Worm (Caenorhabditis elegans) whole organism, L4 larva: ENCODE results near the gene R01B10.2.

Experiments used
- F49E8.2 ChIP-seq: sonication (generic microtip); optimal IDR thresholded peaks from 2 replicates; lab custom pipeline; 2016; ENCODE audit warnings: missing compliant biosample characterization, mild to moderate bottlenecking, missing genetic modification characterization, borderline replicate concordance
- T20F7.1 ChIP-seq: fragments of 200-800 bp; sonication (Bioruptor generic); optimal IDR thresholded peaks from 2 replicates; lab custom pipeline; 2018; ENCODE audit warnings: mild to moderate bottlenecking, missing genetic modification characterization, missing compliant biosample characterization
- T26A8.4 ChIP-seq: fragments of 200-800 bp; sonication (Bioruptor generic); IDR thresholded peaks from 2 replicates; pipeline ENCODE4 v1.3.6; 2022; ENCODE audit warnings: missing genetic modification characterization, missing compliant biosample characterization
- Y48G9A.11 ChIP-seq: fragments of 200-800 bp; sonication (Bioruptor generic); IDR thresholded peaks from 2 replicates; pipeline ENCODE4 v1.3.6; 2022; ENCODE audit warnings: missing genetic modification reagents, missing genetic modification characterization, missing compliant biosample characterization
- aha-1 ChIP-seq: fragments of 150-350 bp; peaks from one replicate; lab custom pipeline; 2014; ENCODE audit warnings: missing biosample characterization, missing genetic modification characterization
- ama-1 ChIP-seq: fragments of 150-350 bp; optimal IDR thresholded peaks from 2 replicates; lab custom pipeline; 2014; ENCODE audit warnings: inconsistent platforms, mixed read lengths
- ceh-20 ChIP-seq: fragments of 200-800 bp; sonication (Bioruptor generic); IDR thresholded peaks from 2 replicates; pipeline ENCODE4 v1.3.6; 2022; ENCODE audit warnings: missing genetic modification reagents, missing genetic modification characterization, missing compliant biosample characterization
- ceh-32 ChIP-seq: sonication (generic microtip); optimal IDR thresholded peaks from 2 replicates; lab custom pipeline; 2016; ENCODE audit warnings: mild to moderate bottlenecking, missing genetic modification characterization, missing compliant biosample characterization; ENCODE audit not compliant: poor library complexity
- daf-8 ChIP-seq: fragments of 200-800 bp; sonication (Bioruptor generic); IDR thresholded peaks from 2 replicates; pipeline ENCODE4 v1.3.6; 2022; ENCODE audit warnings: missing genetic modification characterization, missing compliant biosample characterization
- dmd-6 ChIP-seq: fragments of 200-800 bp; sonication (Bioruptor generic); IDR thresholded peaks from 2 replicates; pipeline ENCODE4 v1.3.6; 2022; ENCODE audit warnings: missing genetic modification reagents, missing genetic modification characterization, missing compliant biosample characterization
- dmd-9 ChIP-seq: fragments of 200-800 bp; sonication (Bioruptor generic); IDR thresholded peaks from 2 replicates; pipeline ENCODE4 v1.3.6; 2022; ENCODE audit warnings: missing genetic modification reagents, missing genetic modification characterization, missing compliant biosample characterization
- duxl-1 ChIP-seq: sonication (generic microtip); optimal IDR thresholded peaks from 2 replicates; lab custom pipeline; 2016; ENCODE audit warnings: mild to moderate bottlenecking, missing genetic modification characterization, moderate library complexity, missing compliant biosample characterization; ENCODE audit not compliant: poor library complexity
- dve-1 ChIP-seq: sonication (generic microtip); optimal IDR thresholded peaks from 2 replicates; lab custom pipeline; 2017; ENCODE audit warnings: antibody characterized with exemption, mild to moderate bottlenecking, missing genetic modification characterization, missing compliant biosample characterization; ENCODE audit not compliant: insufficient read depth
- egl-43 ChIP-seq: fragments of 200-800 bp; sonication (Bioruptor generic); IDR thresholded peaks from 2 replicates; pipeline ENCODE4 v1.3.6; 2022; ENCODE audit warnings: missing genetic modification reagents, missing genetic modification characterization, missing compliant biosample characterization
- fkh-10 ChIP-seq: fragments of 150-350 bp; optimal IDR thresholded peaks from 2 replicates; lab custom pipeline; 2014; ENCODE audit warnings: missing biosample characterization, missing genetic modification reagents, missing genetic modification characterization
- hif-1 ChIP-seq, 2 experiments: sonication (generic microtip); optimal IDR thresholded peaks; 2 replicates each; lab custom pipeline; 2016 to 2017; ENCODE audit warnings: missing compliant biosample characterization in 2 of 2, missing genetic modification characterization in 2 of 2, missing genetic modification reagents in 2 of 2, missing genotype in 2 of 2, mild to moderate bottlenecking in 1 of 2
- hlh-11 ChIP-seq: fragments of 200-800 bp; sonication (Bioruptor generic); optimal IDR thresholded peaks from 2 replicates; lab custom pipeline; 2018; ENCODE audit warnings: mild to moderate bottlenecking, missing genetic modification characterization, missing compliant biosample characterization
- hlh-30 ChIP-seq: sonication (generic microtip); optimal IDR thresholded peaks from 2 replicates; lab custom pipeline; 2017; ENCODE audit warnings: antibody characterized with exemption, mild to moderate bottlenecking, missing genetic modification characterization, missing compliant biosample characterization; ENCODE audit not compliant: insufficient read depth
- hmg-1.1 ChIP-seq: fragments of 200-800 bp; sonication (Bioruptor generic); IDR thresholded peaks from 2 replicates; pipeline ENCODE4 v1.3.6; 2022; ENCODE audit warnings: missing genetic modification reagents, missing genetic modification characterization, missing compliant biosample characterization
- jun-1 ChIP-seq: fragments of 150-350 bp; optimal IDR thresholded peaks from 2 replicates; lab custom pipeline; 2014; ENCODE audit warnings: missing biosample characterization, missing genetic modification reagents, missing genetic modification characterization
- lim-7 ChIP-seq: fragments of 200-800 bp; sonication (Bioruptor generic); IDR thresholded peaks from 2 replicates; pipeline ENCODE4 v1.3.6; 2022; ENCODE audit warnings: missing genetic modification characterization, missing compliant biosample characterization
- lin-15B ChIP-seq: fragments of 150-350 bp; sonication (generic microtip); optimal IDR thresholded peaks from 3 replicates; lab custom pipeline; 2014; ENCODE audit warnings: missing biosample characterization, missing genetic modification characterization
- lin-38 ChIP-seq: fragments of 200-800 bp; sonication (Bioruptor generic); IDR thresholded peaks from 2 replicates; pipeline ENCODE4 v1.3.6; 2022; ENCODE audit warnings: missing genetic modification reagents, missing genetic modification characterization, missing compliant biosample characterization
- lsy-2 ChIP-seq, 2 experiments: fragments of 150-350 bp in 1 of 2; sonication (generic microtip) in 1 of 2; optimal IDR thresholded peaks; 2 replicates each; lab custom pipeline; 2014 to 2017; ENCODE audit warnings: missing biosample characterization in 2 of 2, missing genetic modification characterization in 2 of 2
- mep-1 ChIP-seq: fragments of 150-350 bp; sonication (generic microtip); optimal IDR thresholded peaks from 3 replicates; lab custom pipeline; 2014; ENCODE audit warnings: missing biosample characterization, missing genetic modification characterization
- mes-2 ChIP-seq: sonication (generic microtip); optimal IDR thresholded peaks from 2 replicates; lab custom pipeline; 2016; ENCODE audit warnings: missing genotype, mild to moderate bottlenecking, missing genetic modification characterization, missing compliant biosample characterization; ENCODE audit not compliant: poor library complexity, severe bottlenecking
- mxl-2 ChIP-seq: fragments of 200-800 bp; sonication (Bioruptor generic); conservative IDR thresholded peaks from 2 replicates; pipeline ENCODE4 v1.3.6; 2022; ENCODE audit warnings: missing genetic modification reagents, missing genetic modification characterization, missing compliant biosample characterization
- nhr-102 ChIP-seq: sonication (generic microtip); optimal IDR thresholded peaks from 2 replicates; lab custom pipeline; 2016; ENCODE audit warnings: mild to moderate bottlenecking, missing genetic modification characterization, moderate library complexity, missing compliant biosample characterization
- nhr-11 ChIP-seq: fragments of 150-350 bp; optimal IDR thresholded peaks from 2 replicates; lab custom pipeline; 2014; ENCODE audit warnings: missing biosample characterization, missing genetic modification characterization
- nhr-25 ChIP-seq: sonication (generic microtip); optimal IDR thresholded peaks from 2 replicates; lab custom pipeline; 2017; ENCODE audit warnings: missing genetic modification characterization, mild to moderate bottlenecking, missing compliant biosample characterization, antibody characterized with exemption, moderate library complexity, borderline replicate concordance; ENCODE audit not compliant: insufficient read depth
- nhr-48 ChIP-seq: sonication (generic microtip); optimal IDR thresholded peaks from 2 replicates; lab custom pipeline; 2016; ENCODE audit warnings: mild to moderate bottlenecking, missing genetic modification characterization, missing compliant biosample characterization
- rbr-2 ChIP-seq: sonication (generic microtip); optimal IDR thresholded peaks from 2 replicates; lab custom pipeline; 2016; ENCODE audit warnings: missing genotype, missing genetic modification characterization, missing compliant biosample characterization
- sdz-12 ChIP-seq: fragments of 200-800 bp; sonication (Bioruptor generic); optimal IDR thresholded peaks from 2 replicates; lab custom pipeline; 2018; ENCODE audit warnings: mild to moderate bottlenecking, missing genetic modification characterization, missing compliant biosample characterization
- snpc-1.2 ChIP-seq: fragments of 200-800 bp; sonication (Bioruptor generic); IDR thresholded peaks from 2 replicates; pipeline ENCODE4 v1.3.6; 2022; ENCODE audit warnings: missing genetic modification reagents, missing genetic modification characterization, missing compliant biosample characterization

R01B10.2 gene

ce11 chrV:6030559-6030975 lies 10.7 kb downstream of the R01B10.2 start (continued):
- 0 out of 2 replicates have a peak, but pooled peaks have one; percentile 8 for TF ChIP-seq dmd-6 (GFP tag; lab: Robert Waterston, UW)
- TF ChIP-seq nhr-11, result peak; percentile 50
- peak; percentile 47 for TF ChIP-seq rbr-2 (tag; lab: Kevin White, UChicago)
- peak; percentile 25 for TF ChIP-seq mep-1
- TF ChIP-seq lim-7 (GFP tag; lab: Robert Waterston, UW), result no peak
- TF ChIP-seq hif-1 (tag; optimal IDR thresholded peaks at IDR 0.05; lab: Kevin White, UChicago), result peak in 1 of 2 experiments; percentile 70
- no peak for TF ChIP-seq duxl-1
- TF ChIP-seq hmg-1.1, result 0 out of 2 replicates have a peak, but pooled peaks have one; percentile 16
- no peak for TF ChIP-seq ceh-32 (tag; lab: Kevin White, UChicago)

- TF ChIP-seq hlh-30 (tag; lab: Kevin White, UChicago) (peak; percentile 30), nhr-48 (tag; lab: Kevin White, UChicago) (peak; percentile 12), mxl-2 (GFP tag; lab: Robert Waterston, UW) (no peak)
- TF ChIP-seq, all 104 proteins: peak for 2
These were observed 19.2 kb downstream of the R01B10.2 start for ce11 chrV:6022076-6022475.

ce11 chrV:6018944-6019450 lies 22.3 kb downstream of the R01B10.2 start, which contains the start of gene picc-1:
picc-1 (plus strand) TSS chrV:6018994.
- peak; percentile 63 for TF ChIP-seq lin-38 (GFP tag; lab: Robert Waterston, UW)
- peak in 1 of 2 experiments; percentile 11 for TF ChIP-seq lsy-2 (tag; optimal IDR thresholded peaks at IDR 0.05; lab: Kevin White, UChicago)
- TF ChIP-seq lin-15B, result no peak
- TF ChIP-seq daf-8 (GFP tag; lab: Robert Waterston, UW), result no peak
- TF ChIP-seq nhr-48 (tag; lab: Kevin White, UChicago), result peak; percentile 47
- no peak for TF ChIP-seq sdz-12 (GFP tag; lab: Kevin White, UChicago)
- peak; percentile 89 for TF ChIP-seq ama-1
- no peak for TF ChIP-seq fkh-10 (GFP tag; lab: Kevin White, UChicago)
- TF ChIP-seq duxl-1, result peak; percentile 64
- TF ChIP-seq aha-1, result peak; percentile 96
- no peak for TF ChIP-seq nhr-25 (tag; lab: Kevin White, UChicago)
- no peak for TF ChIP-seq jun-1 (tag; lab: Kevin White, UChicago)
- TF ChIP-seq T26A8.4, result 0 out of 2 replicates have a peak, but pooled peaks have one; percentile 27
- peak; percentile 31; the same call in 1 of the 2 replicates for TF ChIP-seq egl-43 (GFP tag; lab: Robert Waterston, UW)
- no peak for TF ChIP-seq ceh-20
- TF ChIP-seq nhr-102 (tag; lab: Kevin White, UChicago), result peak; percentile 69
- TF ChIP-seq dve-1 (tag; lab: Kevin White, UChicago), result peak; percentile 21
- no peak for TF ChIP-seq hlh-11 (tag; lab: Kevin White, UChicago)
- 0 out of 2 replicates have a peak, but pooled peaks have one; percentile 36 for TF ChIP-seq snpc-1.2
- TF ChIP-seq nhr-11, result no peak
- TF ChIP-seq F49E8.2 (tag; lab: Kevin White, UChicago), result no peak
- peak; percentile 24 for TF ChIP-seq T20F7.1 (GFP tag; lab: Kevin White, UChicago)
- peak; percentile 72 for TF ChIP-seq mep-1
- peak; percentile 38 for TF ChIP-seq mes-2 (tag; lab: Kevin White, UChicago)
- 0 out of 2 replicates have a peak, but pooled peaks have one; percentile 38 for TF ChIP-seq dmd-9 (GFP tag; lab: Robert Waterston, UW)
- TF ChIP-seq Y48G9A.11 (GFP tag; lab: Robert Waterston, UW), result peak; percentile 69
